Fruit fly (Drosophila melanogaster) whole organism, wandering third instar larva: ENCODE data around the gene CG14624.

ENCODE experiments used
- Rel ChIP-seq, 2 experiments: fragments of 200-800 bp; sonication (Bioruptor generic) in 1 of 2; optimal IDR thresholded peaks; 2 replicates in 1 of 2; 3 replicates in 1 of 2; lab custom pipeline; 2016 to 2019; ENCODE audit warnings: mild to moderate bottlenecking in 2 of 2, missing biosample characterization in 2 of 2, missing genetic modification characterization in 2 of 2, moderate library complexity in 1 of 2
- Sp1 ChIP-seq: fragments of 200-800 bp; sonication (Bioruptor generic); optimal IDR thresholded peaks from 3 replicates; lab custom pipeline; 2019; ENCODE audit warnings: missing biosample characterization, mild to moderate bottlenecking, missing genetic modification characterization, moderate library complexity
- dl ChIP-seq, 2 experiments: fragments of 175-275, 200-275 bp in 1 of 2; fragments of 200-275 bp in 1 of 2; sonication (Bioruptor generic); optimal IDR thresholded peaks; lab custom pipeline; 2018; ENCODE audit warnings: mild to moderate bottlenecking in 2 of 2, missing biosample characterization in 2 of 2, missing genetic modification characterization in 2 of 2, moderate library complexity in 2 of 2; ENCODE audit not compliant: partially characterized antibody in 2 of 2, insufficient read depth in 1 of 2
- h ChIP-seq: fragments of 200-800 bp; sonication (Bioruptor generic); optimal IDR thresholded peaks from 3 replicates; lab custom pipeline; 2016; ENCODE audit warnings: missing biosample characterization, mild to moderate bottlenecking, missing genetic modification characterization
- usp ChIP-seq: fragments of >200 bp; optimal IDR thresholded peaks from 2 replicates; lab custom pipeline; 2017; ENCODE audit warnings: missing biosample characterization, missing genetic modification characterization

Gene CG14624

dm6 chrX:1256742-1257441 is 50.4 kb downstream of the CG14624 start:
- TF ChIP-seq dl (GFP tag; optimal IDR thresholded peaks at IDR 0.05; lab: Kevin White, UChicago; ENCODE audit: insufficient read depth in 1 of 2, partially characterized antibody in 2 of 2) = no peak
- TF ChIP-seq Sp1 (GFP tag; lab: Kevin White, UChicago) = peak; percentile 9
- TF ChIP-seq usp (GFP tag; lab: Kevin White, UChicago) = no peak
- no peak for TF ChIP-seq Rel (GFP tag; optimal IDR thresholded peaks at IDR 0.05; lab: Kevin White, UChicago)
- TF ChIP-seq Rel (tag; optimal IDR thresholded peaks at IDR 0.05; lab: Kevin White, UChicago) = peak; percentile 33
- TF ChIP-seq h (GFP tag; lab: Kevin White, UChicago) = peak; percentile 37
